Fruit fly (Drosophila melanogaster): ENCODE measurements around the gene CG15012.

- TF ChIP-seq psq (GFP tag; optimal IDR thresholded peaks at IDR 0.05) (no peak), dmrt93B (GFP tag; optimal IDR thresholded peaks at IDR 0.05) (no peak), rgr (GFP tag; optimal IDR thresholded peaks at IDR 0.05) (no peak), Jra (GFP tag; optimal IDR thresholded peaks at IDR 0.05) (no peak), ey (GFP tag; optimal IDR thresholded peaks at IDR 0.05) (no peak), CG9705 (GFP tag; optimal IDR thresholded peaks at IDR 0.05) (no peak), fru (GFP tag; optimal IDR thresholded peaks at IDR 0.05) (no peak), Hr78 (GFP tag; optimal IDR thresholded peaks at IDR 0.05) (no peak), dl (GFP tag; optimal IDR thresholded peaks at IDR 0.05; ENCODE audit: insufficient read depth in 1 of 2, partially characterized antibody in 2 of 2) (no peak)
These were observed 1.3 kb upstream of the CG15012 start for dm6 chr3L:4293304-4293703.

Data from whole organism, wandering third instar larva.